Worm (Caenorhabditis elegans): ENCODE measurements around the gene F40F12.9.

DNA sequence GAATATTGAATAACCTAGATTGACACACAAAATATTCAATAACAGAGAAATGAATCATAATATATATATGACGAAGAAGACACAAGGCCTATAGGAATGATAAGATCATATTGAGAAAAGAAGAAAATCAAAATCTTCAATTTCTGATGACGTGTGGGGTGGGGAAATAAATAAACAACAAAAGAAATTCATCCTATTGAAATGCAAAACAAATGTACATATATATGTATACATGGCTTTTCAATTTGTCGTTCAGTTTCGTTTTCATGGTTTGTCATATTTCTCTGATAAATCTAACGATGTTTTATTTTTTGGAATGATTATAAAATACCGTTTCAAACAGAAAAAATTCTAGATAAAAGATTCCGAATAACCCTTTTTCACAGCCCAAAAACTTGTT, 15.5 kb downstream of the F40F12.9 start, which contains the start of gene ttr-3:
- no peak for TF ChIP-seq flt-1 (GFP tag; IDR thresholded peaks at IDR 0.05)
- TF ChIP-seq hnd-1 (tag; optimal IDR thresholded peaks at IDR 0.05) = no peak
- no peak for TF ChIP-seq B0310.2 (tag; optimal IDR thresholded peaks at IDR 0.05)
- no peak for TF ChIP-seq hmg-4 (GFP tag; optimal IDR thresholded peaks at IDR 0.05)
- no peak for TF ChIP-seq tbx-37 (GFP tag; conservative IDR thresholded peaks at IDR 0.05)
- no peak for TF ChIP-seq tbx-11 (GFP tag; IDR thresholded peaks at IDR 0.05)
- no peak for TF ChIP-seq sea-1 (GFP tag; conservative IDR thresholded peaks at IDR 0.05)
- TF ChIP-seq F13C5.2 (tag; optimal IDR thresholded peaks at IDR 0.05) = no peak
- TF ChIP-seq scrt-1 (GFP tag; IDR thresholded peaks at IDR 0.05) = no peak
- TF ChIP-seq ets-7 (tag; optimal IDR thresholded peaks at IDR 0.05) = no peak
